Worm (Caenorhabditis elegans): ENCODE data around the gene Y66D12A.13.

DNA sequence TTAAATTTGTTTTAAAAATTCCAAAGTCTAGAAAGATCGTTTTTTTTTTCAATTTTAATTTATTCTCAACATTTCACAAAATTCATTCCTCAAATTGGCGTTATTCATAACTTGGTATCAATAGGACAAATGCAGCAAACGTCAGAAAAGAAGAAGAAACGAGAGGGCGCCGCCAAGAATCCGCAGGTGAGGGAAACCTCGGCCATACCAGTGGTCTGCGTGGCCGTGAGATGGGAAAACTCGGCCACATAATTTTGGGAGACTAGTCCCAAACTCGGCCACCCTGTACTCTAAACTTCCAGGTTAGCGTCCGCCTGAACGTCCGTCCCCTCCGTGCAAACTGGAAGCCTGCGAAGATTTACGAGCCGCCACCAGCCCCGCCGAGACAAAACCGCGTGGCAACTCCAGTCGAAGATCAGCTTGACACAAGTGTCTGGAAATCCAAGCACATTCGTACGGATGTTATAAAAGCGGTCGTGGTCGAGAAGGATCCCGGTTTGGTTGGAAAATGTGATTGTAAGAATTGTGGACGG, 15.3 kb downstream of the Y66D12A.13 start, which contains the start of gene Y66D12A.11:
- no peak for TF ChIP-seq pha-4 (tag; optimal IDR thresholded peaks at IDR 0.05)
- TF ChIP-seq nhr-237 (tag; optimal IDR thresholded peaks at IDR 0.05), result no peak
- no peak for TF ChIP-seq nhr-76 (tag; optimal IDR thresholded peaks at IDR 0.05)
- no peak for TF ChIP-seq ham-2 (GFP tag; optimal IDR thresholded peaks at IDR 0.05)
- no peak for TF ChIP-seq unc-62 (GFP tag; optimal IDR thresholded peaks at IDR 0.05)
- TF ChIP-seq zip-8 (tag; optimal IDR thresholded peaks at IDR 0.05), result no peak
- TF ChIP-seq lsy-2 (tag; optimal IDR thresholded peaks at IDR 0.05), result no peak
- no peak for TF ChIP-seq lin-13 (tag; optimal IDR thresholded peaks at IDR 0.05)
- no peak for TF ChIP-seq nhr-28 (tag; optimal IDR thresholded peaks at IDR 0.05)

Data from whole organism, mixed stage, embryonic.